Worm (Caenorhabditis elegans) whole organism, mixed stage, embryonic: Measurements from ENCODE around the gene srh-48.

ENCODE experiments used
- M03D4.4 ChIP-seq: sonication (generic microtip); optimal IDR thresholded peaks from 2 replicates; lab custom pipeline; 2017; ENCODE audit warnings: mild to moderate bottlenecking, missing genetic modification characterization, missing compliant biosample characterization
- bed-3 ChIP-seq: fragments of 200-800 bp; sonication (Bioruptor generic); optimal IDR thresholded peaks from 3 replicates; lab custom pipeline; 2018; ENCODE audit warnings: mild to moderate bottlenecking, missing genetic modification characterization, moderate library complexity, missing compliant biosample characterization
- blmp-1 ChIP-seq: fragments of 150-350 bp; optimal IDR thresholded peaks from 2 replicates; lab custom pipeline; 2014; ENCODE audit warnings: missing biosample characterization, missing genetic modification characterization
- ceh-39 ChIP-seq: fragments of 150-350 bp; optimal IDR thresholded peaks from 2 replicates; lab custom pipeline; 2014; ENCODE audit warnings: missing biosample characterization, missing genetic modification characterization
- ceh-83 ChIP-seq: fragments of 200-800 bp; sonication (Bioruptor generic); optimal IDR thresholded peaks from 2 replicates; lab custom pipeline; 2018; ENCODE audit warnings: mild to moderate bottlenecking, missing genetic modification characterization, missing compliant biosample characterization
- ces-1 ChIP-seq: fragments of 150-350 bp; optimal IDR thresholded peaks from 2 replicates; lab custom pipeline; 2014; ENCODE audit warnings: missing biosample characterization, missing genetic modification reagents, missing genetic modification characterization
- cnd-1 ChIP-seq: fragments of 200-800 bp; sonication (Bioruptor generic); optimal IDR thresholded peaks from 2 replicates; lab custom pipeline; 2018; ENCODE audit warnings: mild to moderate bottlenecking, missing genetic modification characterization, missing compliant biosample characterization
- drap-1 ChIP-seq: fragments of 200-800 bp; sonication (Bioruptor generic); optimal IDR thresholded peaks from 3 replicates; lab custom pipeline; 2018; ENCODE audit warnings: mild to moderate bottlenecking, missing genetic modification characterization, missing compliant biosample characterization
- elt-1 ChIP-seq: sonication (generic microtip); optimal IDR thresholded peaks from 2 replicates; lab custom pipeline; 2017; ENCODE audit warnings: missing genetic modification characterization, mild to moderate bottlenecking, missing compliant biosample characterization, antibody characterized with exemption, moderate library complexity, borderline replicate concordance; ENCODE audit not compliant: insufficient read depth
- elt-3 ChIP-seq: fragments of 150-350 bp; optimal IDR thresholded peaks from 2 replicates; lab custom pipeline; 2014; ENCODE audit warnings: missing biosample characterization, missing genetic modification characterization
- flh-1 ChIP-seq: fragments of 200-800 bp; sonication (Bioruptor generic); optimal IDR thresholded peaks from 2 replicates; lab custom pipeline; 2018; ENCODE audit warnings: mild to moderate bottlenecking, missing genetic modification characterization, moderate library complexity, missing compliant biosample characterization
- ham-2 ChIP-seq: fragments of 200-800 bp; sonication (Bioruptor generic); optimal IDR thresholded peaks from 2 replicates; lab custom pipeline; 2018; ENCODE audit warnings: mild to moderate bottlenecking, missing genetic modification characterization, missing compliant biosample characterization
- hlh-1 ChIP-seq: fragments of 150-350 bp; optimal IDR thresholded peaks from 2 replicates; lab custom pipeline; 2014; ENCODE audit warnings: missing biosample characterization, missing genetic modification reagents, missing genetic modification characterization
- lin-13 ChIP-seq: fragments of 150-350 bp; optimal IDR thresholded peaks from 2 replicates; lab custom pipeline; 2014; ENCODE audit warnings: missing biosample characterization, missing genetic modification characterization
- lin-32 ChIP-seq: fragments of 200-800 bp; sonication (Bioruptor generic); optimal IDR thresholded peaks from 2 replicates; lab custom pipeline; 2018; ENCODE audit warnings: mild to moderate bottlenecking, missing genetic modification characterization, missing compliant biosample characterization
- lsy-2 ChIP-seq: fragments of 150-350 bp; optimal IDR thresholded peaks from 2 replicates; lab custom pipeline; 2014; ENCODE audit warnings: missing biosample characterization, missing genetic modification characterization
- mab-5 ChIP-seq: fragments of 150-350 bp; optimal IDR thresholded peaks from 2 replicates; lab custom pipeline; 2014; ENCODE audit warnings: missing biosample characterization, missing genetic modification characterization
- mep-1 ChIP-seq: fragments of 150-350 bp; optimal IDR thresholded peaks from 2 replicates; lab custom pipeline; 2017; ENCODE audit warnings: missing biosample characterization, missing genetic modification reagents, missing genetic modification characterization, inconsistent platforms
- mls-2 ChIP-seq: sonication (generic microtip); optimal IDR thresholded peaks from 2 replicates; lab custom pipeline; 2016; ENCODE audit warnings: mild to moderate bottlenecking, missing genetic modification characterization, moderate library complexity, missing compliant biosample characterization
- nhr-12 ChIP-seq: fragments of 150-350 bp; optimal IDR thresholded peaks from 2 replicates; lab custom pipeline; 2014; ENCODE audit warnings: missing biosample characterization, missing genetic modification characterization
- nhr-2 ChIP-seq: fragments of 150-350 bp; optimal IDR thresholded peaks from 2 replicates; lab custom pipeline; 2014; ENCODE audit warnings: missing biosample characterization, missing genetic modification characterization
- nhr-237 ChIP-seq: fragments of 150-350 bp; optimal IDR thresholded peaks from 2 replicates; lab custom pipeline; 2014; ENCODE audit warnings: missing biosample characterization, missing genetic modification characterization
- nhr-28 ChIP-seq: fragments of 150-350 bp; optimal IDR thresholded peaks from 2 replicates; lab custom pipeline; 2014; ENCODE audit warnings: missing biosample characterization, missing genetic modification characterization
- nhr-76 ChIP-seq: sonication (generic microtip); optimal IDR thresholded peaks from 2 replicates; lab custom pipeline; 2017; ENCODE audit warnings: missing biosample characterization, missing genetic modification characterization
- pha-4 ChIP-seq: fragments of 150-350 bp; optimal IDR thresholded peaks from 2 replicates; lab custom pipeline; 2018; ENCODE audit warnings: missing biosample characterization, missing genetic modification reagents, missing genetic modification characterization
- sem-2 ChIP-seq: fragments of 200-800 bp; sonication (Bioruptor generic); optimal IDR thresholded peaks from 2 replicates; lab custom pipeline; 2018; ENCODE audit warnings: mild to moderate bottlenecking, missing genetic modification characterization, missing compliant biosample characterization
- snpc-4 ChIP-seq: fragments of 150-350 bp; optimal IDR thresholded peaks from 2 replicates; lab custom pipeline; 2014; ENCODE audit warnings: missing biosample characterization, missing genetic modification characterization
- sptf-1 ChIP-seq: sonication (generic microtip); optimal IDR thresholded peaks from 2 replicates; lab custom pipeline; 2017; ENCODE audit warnings: mild to moderate bottlenecking, missing genetic modification characterization, moderate library complexity, missing compliant biosample characterization
- tbx-8 ChIP-seq: fragments of 200-800 bp; sonication (Bioruptor generic); optimal IDR thresholded peaks from 2 replicates; lab custom pipeline; 2018; ENCODE audit warnings: mild to moderate bottlenecking, missing genetic modification characterization, moderate library complexity, missing compliant biosample characterization
- unc-120 ChIP-seq: sonication (generic microtip); optimal IDR thresholded peaks from 2 replicates; lab custom pipeline; 2017; ENCODE audit warnings: missing genetic modification characterization, missing compliant biosample characterization; ENCODE audit not compliant: poor library complexity, severe bottlenecking
- unc-39 ChIP-seq: fragments of 150-350 bp; optimal IDR thresholded peaks from 2 replicates; lab custom pipeline; 2014; ENCODE audit warnings: missing biosample characterization, missing genetic modification characterization
- zip-8 ChIP-seq: fragments of 150-350 bp; optimal IDR thresholded peaks from 2 replicates; lab custom pipeline; 2014; ENCODE audit warnings: missing biosample characterization, missing genetic modification characterization
- ztf-11 ChIP-seq: fragments of 150-350 bp; optimal IDR thresholded peaks from 2 replicates; lab custom pipeline; 2014; ENCODE audit warnings: missing biosample characterization, missing genetic modification characterization

The srh-48 gene

ce11 chrII:9379796-9380195 lies at the start of gene srh-48:
srh-48 (plus strand) TSS chrII:9380096.
- TF ChIP-seq mls-2 (tag; lab: Kevin White, UChicago) (no peak), nhr-76 (tag; lab: Kevin White, UChicago) (no peak), pha-4 (no peak), elt-3 (tag; lab: Kevin White, UChicago) (no peak), snpc-4 (tag; lab: Kevin White, UChicago) (no peak), sptf-1 (no peak), mab-5 (tag; lab: Kevin White, UChicago) (no peak), cnd-1 (tag; lab: Kevin White, UChicago) (no peak), bed-3 (GFP tag; lab: Kevin White, UChicago) (no peak), sem-2 (GFP tag; lab: Kevin White, UChicago) (no peak), ztf-11 (tag; lab: Kevin White, UChicago) (no peak), elt-1 (tag; lab: Kevin White, UChicago) (no peak), unc-120 (tag; lab: Kevin White, UChicago) (no peak), drap-1 (GFP tag; lab: Kevin White, UChicago) (no peak), hlh-1 (no peak), blmp-1 (no peak), mep-1 (no peak), lin-32 (GFP tag; lab: Kevin White, UChicago) (no peak), nhr-28 (tag; lab: Kevin White, UChicago) (no peak)

DNA sequence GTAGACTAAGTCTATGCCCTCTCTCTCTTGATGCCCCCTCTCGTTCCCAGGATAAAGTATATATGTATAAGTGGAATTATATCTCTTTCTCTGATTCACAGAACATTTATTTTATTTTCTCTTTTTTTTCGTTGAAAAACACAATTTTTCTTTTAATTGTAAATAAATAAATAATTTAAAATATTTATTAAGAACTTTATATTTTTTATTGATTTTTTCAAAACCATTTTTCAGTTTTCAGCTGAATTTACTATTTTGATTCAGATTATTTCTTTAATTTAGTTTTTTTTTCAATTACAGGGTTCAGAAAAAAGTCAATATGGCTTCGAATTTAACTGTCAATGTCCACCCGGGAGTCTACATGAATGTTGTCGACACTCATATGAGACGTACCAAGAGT lies 48.6 kb upstream of the srh-48 start, which contains the start of gene eif-3.F:
TSS of gene eif-3.F (plus strand) at position 301 of the 400 bp plus-strand sequence.
- TF ChIP-seq lin-32 (GFP tag; lab: Kevin White, UChicago), result no peak
- TF ChIP-seq ces-1, result no peak
- no peak for TF ChIP-seq bed-3 (GFP tag; lab: Kevin White, UChicago)
- TF ChIP-seq unc-39 (tag; lab: Kevin White, UChicago), result no peak
- TF ChIP-seq ztf-11 (tag; lab: Kevin White, UChicago), result no peak
- no peak for TF ChIP-seq mep-1
- TF ChIP-seq ceh-39 (tag; lab: Kevin White, UChicago), result no peak
- no peak for TF ChIP-seq lsy-2 (tag; lab: Kevin White, UChicago)
- no peak for TF ChIP-seq ceh-83
- no peak for TF ChIP-seq drap-1 (GFP tag; lab: Kevin White, UChicago)
- TF ChIP-seq mls-2 (tag; lab: Kevin White, UChicago), result no peak
- no peak for TF ChIP-seq tbx-8 (GFP tag; lab: Kevin White, UChicago)

DNA sequence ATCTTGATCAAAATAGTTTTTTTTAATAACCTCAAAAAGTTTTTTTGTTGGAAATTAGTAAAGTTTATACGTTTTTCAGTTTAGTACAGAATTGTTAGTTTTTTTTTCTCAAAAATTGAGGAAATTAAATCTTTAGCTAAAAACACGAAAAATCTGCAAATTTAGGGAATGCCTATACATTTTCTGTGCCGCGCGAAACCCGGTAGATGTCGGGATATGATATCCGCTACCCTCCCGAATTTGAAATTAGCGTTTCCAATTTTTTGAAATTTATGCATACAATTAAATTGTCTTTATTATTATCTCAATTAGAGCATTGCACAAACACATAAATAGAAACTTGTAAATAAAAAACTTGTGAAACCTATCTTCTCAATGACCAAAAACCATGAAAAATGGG lies 46.9 kb upstream of the srh-48 start:
- TF ChIP-seq ham-2, result no peak
- no peak for TF ChIP-seq lsy-2 (tag; lab: Kevin White, UChicago)
- no peak for TF ChIP-seq zip-8 (tag; lab: Kevin White, UChicago)
- no peak for TF ChIP-seq lin-13 (tag; lab: Kevin White, UChicago)
- no peak for TF ChIP-seq nhr-237 (tag; lab: Kevin White, UChicago)
- TF ChIP-seq mab-5 (tag; lab: Kevin White, UChicago), result no peak
- no peak for TF ChIP-seq cnd-1 (tag; lab: Kevin White, UChicago)
- no peak for TF ChIP-seq nhr-76 (tag; lab: Kevin White, UChicago)
- TF ChIP-seq M03D4.4 (tag; lab: Kevin White, UChicago), result no peak
- no peak for TF ChIP-seq ceh-39 (tag; lab: Kevin White, UChicago)
- no peak for TF ChIP-seq elt-3 (tag; lab: Kevin White, UChicago)
- TF ChIP-seq nhr-2 (tag; lab: Kevin White, UChicago), result no peak
- TF ChIP-seq sem-2 (GFP tag; lab: Kevin White, UChicago), result no peak
- no peak for TF ChIP-seq ces-1
- no peak for TF ChIP-seq nhr-12
- no peak for TF ChIP-seq drap-1 (GFP tag; lab: Kevin White, UChicago)

- no peak for TF ChIP-seq unc-39 (tag; lab: Kevin White, UChicago)
- no peak for TF ChIP-seq ceh-83
- TF ChIP-seq sem-2 (GFP tag; lab: Kevin White, UChicago), result no peak
- no peak for TF ChIP-seq flh-1 (GFP tag; lab: Kevin White, UChicago)
- no peak for TF ChIP-seq unc-120 (tag; lab: Kevin White, UChicago)
These were observed 46.2 kb upstream of the srh-48 start, which contains the start of gene scp-1 for ce11 chrII:9333714-9334113. scp-1 (plus strand) TSS chrII:9334014.
